Worm (Caenorhabditis elegans): ENCODE measurements around the gene gcy-37.

DNA sequence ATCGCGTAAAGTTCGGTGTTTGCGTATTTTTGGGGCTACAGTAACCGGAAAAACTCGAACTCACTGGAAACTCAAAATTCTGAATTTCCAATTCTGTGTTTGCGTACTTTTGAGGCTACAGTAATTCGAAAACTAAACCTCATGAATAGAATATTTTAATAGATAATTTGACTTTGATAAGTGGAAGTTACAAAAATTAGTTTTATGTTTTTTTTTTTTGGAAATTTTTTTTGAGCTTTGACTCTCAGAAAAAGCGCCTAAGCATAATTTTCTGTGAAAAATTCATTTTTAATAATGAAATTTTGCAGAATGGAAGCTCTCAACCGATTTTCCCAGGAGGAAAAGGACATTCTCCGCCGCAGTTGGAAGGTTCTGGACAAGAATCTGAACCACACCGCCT is 36.5 kb downstream of the gcy-37 start, which contains the start of gene glb-7:
- TF ChIP-seq madf-9 (GFP tag; conservative IDR thresholded peaks at IDR 0.05) (no peak), nhr-11 (tag; optimal IDR thresholded peaks at IDR 0.05) (no peak), snpc-4 (tag; optimal IDR thresholded peaks at IDR 0.05) (no peak), ama-1 (optimal IDR thresholded peaks at IDR 0.05) (no peak), fos-1 (tag; optimal IDR thresholded peaks at IDR 0.05) (no peak), Y105C5A.15 (GFP tag; IDR thresholded peaks at IDR 0.05) (no peak)
